Fruit fly (Drosophila melanogaster) whole organism, pupa: ENCODE measurements around the gene CG32104.

Source experiments
- CG10348 ChIP-seq: fragments of 200-800 bp; sonication (Bioruptor generic); IDR thresholded peaks from 2 replicates; pipeline ENCODE4 v1.3.6; 2022; ENCODE audit warnings: missing biosample characterization, missing genetic modification characterization
- CG12605 ChIP-seq: fragments of 200-800 bp; sonication (Bioruptor generic); IDR thresholded peaks from 2 replicates; pipeline ENCODE4 v1.3.6; 2022; ENCODE audit warnings: missing biosample characterization, missing genetic modification characterization
- CG13204 ChIP-seq: fragments of 200-800 bp; sonication (Bioruptor generic); optimal IDR thresholded peaks from 2 replicates; lab custom pipeline; 2018; ENCODE audit warnings: missing biosample characterization, mild to moderate bottlenecking, missing genetic modification characterization, moderate library complexity
- CG15710 ChIP-seq: fragments of 200-800 bp; sonication (Bioruptor generic); optimal IDR thresholded peaks from 2 replicates; lab custom pipeline; 2018; ENCODE audit warnings: missing biosample characterization, mild to moderate bottlenecking, missing genetic modification characterization, moderate library complexity
- CG17806 ChIP-seq: fragments of 200-800 bp; sonication (Bioruptor generic); optimal IDR thresholded peaks from 2 replicates; lab custom pipeline; 2018; ENCODE audit warnings: missing biosample characterization, mild to moderate bottlenecking, missing genetic modification characterization, moderate library complexity
- CG8159 ChIP-seq: fragments of 200-800 bp; sonication (Bioruptor generic); optimal IDR thresholded peaks from 3 replicates; lab custom pipeline; 2018; ENCODE audit warnings: missing biosample characterization, mild to moderate bottlenecking, missing genetic modification characterization, moderate library complexity
- EcR ChIP-seq: fragments of 200-800 bp; sonication (Bioruptor generic); optimal IDR thresholded peaks from 3 replicates; lab custom pipeline; 2019; ENCODE audit warnings: missing biosample characterization, missing genetic modification characterization, mild to moderate bottlenecking, moderate library complexity, missing genetic modification reagents
- Pif1A ChIP-seq: fragments of 200-800 bp; sonication (Bioruptor generic); optimal IDR thresholded peaks from 3 replicates; lab custom pipeline; 2016; ENCODE audit warnings: missing biosample characterization, missing genetic modification characterization
- Snoo ChIP-seq: fragments of 200-800 bp; sonication (Bioruptor generic); optimal IDR thresholded peaks from 3 replicates; lab custom pipeline; 2017; ENCODE audit warnings: missing biosample characterization, mild to moderate bottlenecking, missing genetic modification characterization, inconsistent platforms
- fd96Ca ChIP-seq: fragments of 200-800 bp; sonication (Bioruptor generic); IDR thresholded peaks from 3 replicates; pipeline ENCODE4 v1.3.6; 2022; ENCODE audit warnings: missing biosample characterization, missing genetic modification characterization
- gl ChIP-seq: fragments of 200-800 bp; sonication (Bioruptor generic); optimal IDR thresholded peaks from 2 replicates; lab custom pipeline; 2018; ENCODE audit warnings: missing biosample characterization, mild to moderate bottlenecking, missing genetic modification characterization

DNA sequence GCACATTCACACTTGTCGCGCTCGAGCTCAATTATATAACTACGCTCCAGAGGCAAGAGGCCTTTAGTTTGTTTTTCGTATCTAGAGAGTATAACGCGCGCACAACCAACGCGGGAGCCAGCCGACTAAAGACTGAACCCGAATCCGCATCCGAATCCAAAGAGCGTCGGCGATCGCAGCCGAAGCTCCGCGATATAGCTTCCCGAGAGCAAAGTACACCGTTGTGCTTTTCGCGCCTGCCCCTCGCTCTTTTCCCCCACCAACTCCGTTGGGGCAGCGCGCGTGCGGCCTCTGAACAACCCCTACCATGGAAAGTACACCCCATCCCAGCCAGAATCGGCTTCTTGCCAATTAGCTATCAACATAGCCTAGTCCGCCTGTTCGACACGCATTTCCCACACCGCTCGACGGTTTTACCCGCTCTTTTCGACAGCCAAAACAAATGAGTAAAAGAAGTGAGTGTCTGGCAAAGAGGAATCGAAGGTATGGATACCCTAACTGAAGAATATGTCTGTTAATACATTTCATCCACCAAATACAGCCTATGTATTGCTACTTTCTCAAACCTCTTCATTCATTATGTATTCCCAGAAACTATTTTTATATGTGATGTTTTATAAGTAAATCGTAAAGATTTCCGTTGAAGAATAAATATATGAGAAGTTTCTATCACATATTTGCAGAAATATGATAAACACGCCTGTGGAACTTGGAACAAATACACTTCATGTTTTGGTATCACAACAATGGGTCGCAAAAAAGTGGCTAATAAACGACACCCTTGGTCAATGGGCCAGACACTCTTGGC is 9.6 kb upstream of the CG32104 start:
- TF ChIP-seq CG8159 (tag; lab: Kevin White, UChicago) (peak; percentile 50), CG10348 (GFP tag; lab: Robert Waterston, UW) (no peak), CG17806 (tag; lab: Kevin White, UChicago) (peak; percentile 46), CG13204 (GFP tag; lab: Kevin White, UChicago) (peak; percentile 97), Pif1A (GFP tag; lab: Kevin White, UChicago) (peak; percentile 91), Snoo (tag; lab: Kevin White, UChicago) (peak; percentile 88), fd96Ca (peak; percentile 85), CG12605 (GFP tag; lab: Robert Waterston, UW) (peak; percentile 94), EcR (GFP tag; lab: Kevin White, UChicago) (peak; percentile 77), gl (tag; lab: Kevin White, UChicago) (peak; percentile 98), CG15710 (tag; lab: Kevin White, UChicago) (peak; percentile 42)
